Worm (Caenorhabditis elegans) whole organism, L1 larva: ENCODE measurements around the gene K07H8.5.

Experiments
- efl-1 ChIP-seq, 4 experiments: fragments of 150-350 bp; optimal IDR thresholded peaks in 3 of 4; peaks in 1 of 4; 1 replicate in 1 of 4; 2 replicates in 3 of 4; lab custom pipeline; 2014; ENCODE audit warnings: missing biosample characterization in 2 of 4, missing genetic modification characterization in 2 of 4, missing genetic modification reagents in 2 of 4
- lsy-2 ChIP-seq, 2 experiments: fragments of 150-350 bp; optimal IDR thresholded peaks; 2 replicates each; lab custom pipeline; 2014; ENCODE audit warnings: missing biosample characterization in 2 of 2, missing genetic modification characterization in 2 of 2
- nhr-84 ChIP-seq: sonication (generic microtip); optimal IDR thresholded peaks from 2 replicates; lab custom pipeline; 2017; ENCODE audit warnings: missing biosample characterization, missing genetic modification characterization
- snpc-4 ChIP-seq: fragments of 150-350 bp; optimal IDR thresholded peaks from 2 replicates; lab custom pipeline; 2014; ENCODE audit warnings: missing biosample characterization, missing genetic modification characterization
- zag-1 ChIP-seq: fragments of 150-350 bp; optimal IDR thresholded peaks from 2 replicates; lab custom pipeline; 2014; ENCODE audit warnings: missing biosample characterization, missing genetic modification characterization

ce11 chrIV:8312846-8313245 is 44.7 kb downstream of the K07H8.5 start, which contains the start of gene F35H10.10:
- TF ChIP-seq nhr-84 (tag; lab: Kevin White, UChicago) (no peak), zag-1 (tag; lab: Kevin White, UChicago) (no peak), snpc-4 (tag; lab: Kevin White, UChicago) (no peak), lsy-2 (tag; optimal IDR thresholded peaks at IDR 0.05; lab: Kevin White, UChicago) (no peak), efl-1 (optimal IDR thresholded peaks at IDR 0.05; lab: Kevin White, UChicago) (no peak), efl-1 (GFP tag; optimal IDR thresholded peaks at IDR 0.05 in 1 of 2; lab: Kevin White, UChicago) (no peak)
